Worm (Caenorhabditis elegans): Measurements from ENCODE around the gene T24C4.10.

- TF ChIP-seq klf-2 (GFP tag; conservative IDR thresholded peaks at IDR 0.05) (no peak), tab-1 (GFP tag; IDR thresholded peaks at IDR 0.05) (no peak)
Observed at ce11 chrIII:881460-881859, 9.6 kb downstream of the T24C4.10 start.

All from whole organism, midembryonic.